Worm (Caenorhabditis elegans) whole organism, L1 larva: Measurements from ENCODE around the gene T24A6.1.

Experiments
- lir-3 ChIP-seq: sonication (generic microtip); optimal IDR thresholded peaks from 2 replicates; lab custom pipeline; 2016; ENCODE audit warnings: mild to moderate bottlenecking, missing genetic modification characterization, moderate library complexity, missing compliant biosample characterization; ENCODE audit not compliant: poor library complexity
- pqm-1 ChIP-seq: sonication (generic microtip); optimal IDR thresholded peaks from 3 replicates; lab custom pipeline; 2017; ENCODE audit warnings: missing biosample characterization, missing genetic modification characterization
- skn-1 ChIP-seq: fragments of 150-350 bp; optimal IDR thresholded peaks from 2 replicates; lab custom pipeline; 2014; ENCODE audit warnings: missing biosample characterization, missing genetic modification characterization

ce11 chrV:3543344-3543743, 15.5 kb upstream of the T24A6.1 start, which contains the start of gene nhr-222:
- TF ChIP-seq skn-1 (no peak), lir-3 (no peak), pqm-1 (tag; lab: Kevin White, UChicago) (no peak)
